Fruit fly (Drosophila melanogaster) whole organism, prepupa: ENCODE results near the gene CG43390.

ENCODE experiments used
- Blimp-1 ChIP-seq: fragments of 200-800 bp; sonication (Bioruptor generic); optimal IDR thresholded peaks from 3 replicates; lab custom pipeline; 2017; ENCODE audit warnings: missing biosample characterization, missing genetic modification characterization, mild to moderate bottlenecking, moderate library complexity, missing genetic modification reagents
- CG10631 ChIP-seq: fragments of 200-800 bp; sonication (Bioruptor generic); optimal IDR thresholded peaks from 2 replicates; lab custom pipeline; 2016; ENCODE audit warnings: missing biosample characterization, missing genetic modification characterization
- CG10669 ChIP-seq: fragments of 200-800 bp; sonication (Bioruptor generic); optimal IDR thresholded peaks from 3 replicates; lab custom pipeline; 2018; ENCODE audit warnings: missing biosample characterization, mild to moderate bottlenecking, missing genetic modification characterization, moderate library complexity
- CG11294 ChIP-seq: fragments of 200-800 bp; sonication (Bioruptor generic); IDR thresholded peaks from 2 replicates; pipeline ENCODE4 v1.3.6; 2022; ENCODE audit warnings: missing biosample characterization, missing genetic modification characterization
- CG15336 ChIP-seq: fragments of 200-800 bp; sonication (Bioruptor generic); IDR thresholded peaks from 2 replicates; pipeline ENCODE4 v1.3.6; 2022; ENCODE audit warnings: missing biosample characterization, missing genetic modification characterization
- CG1621 ChIP-seq: fragments of 200-800 bp; sonication (Bioruptor generic); optimal IDR thresholded peaks from 3 replicates; lab custom pipeline; 2018; ENCODE audit warnings: missing biosample characterization, mild to moderate bottlenecking, missing genetic modification characterization
- CG16779 ChIP-seq: fragments of 200-800 bp; sonication (Bioruptor generic); optimal IDR thresholded peaks from 3 replicates; lab custom pipeline; 2017; ENCODE audit warnings: missing biosample characterization, mild to moderate bottlenecking, missing genetic modification characterization
- CG6163 ChIP-seq: fragments of 200-800 bp; sonication (Bioruptor generic); IDR thresholded peaks from 3 replicates; pipeline ENCODE4 v1.3.6; 2022; ENCODE audit warnings: missing biosample characterization, missing genetic modification characterization
- CG6276 ChIP-seq: fragments of 200-800 bp; sonication (Bioruptor generic); optimal IDR thresholded peaks from 2 replicates; lab custom pipeline; 2017; ENCODE audit warnings: missing biosample characterization, mild to moderate bottlenecking, missing genetic modification characterization
- CG6792 ChIP-seq: fragments of 200-800 bp; sonication (Bioruptor generic); optimal IDR thresholded peaks from 3 replicates; lab custom pipeline; 2016; ENCODE audit warnings: missing biosample characterization, missing genetic modification characterization
- CG6854 ChIP-seq: fragments of 200-800 bp; sonication (Bioruptor generic); optimal IDR thresholded peaks from 2 replicates; lab custom pipeline; 2017; ENCODE audit warnings: missing biosample characterization, mild to moderate bottlenecking, missing genetic modification characterization
- CG7368 ChIP-seq: fragments of 200-800 bp; sonication (Bioruptor generic); optimal IDR thresholded peaks from 3 replicates; lab custom pipeline; 2016; ENCODE audit warnings: missing biosample characterization, missing genetic modification characterization
- CG8119 ChIP-seq: fragments of 200-800 bp; sonication (Bioruptor generic); IDR thresholded peaks from 3 replicates; pipeline ENCODE4 v1.3.6; 2022; ENCODE audit warnings: missing biosample characterization, missing genetic modification characterization
- Eip75B ChIP-seq: fragments of 200-800 bp; sonication (Bioruptor generic); optimal IDR thresholded peaks from 3 replicates; lab custom pipeline; 2016; ENCODE audit warnings: missing biosample characterization, missing genetic modification characterization
- Eip78C ChIP-seq: fragments of 200-800 bp; sonication (Bioruptor generic); peaks from one replicate; lab custom pipeline; 2016; ENCODE audit warnings: missing biosample characterization, missing genetic modification characterization
- Eip93F ChIP-seq: fragments of 200-800 bp; sonication (Bioruptor generic); optimal IDR thresholded peaks from 2 replicates; lab custom pipeline; 2016; ENCODE audit warnings: missing biosample characterization, mild to moderate bottlenecking, missing genetic modification characterization
- Gug ChIP-seq: fragments of 200-800 bp; sonication (Bioruptor generic); IDR thresholded peaks from 2 replicates; pipeline ENCODE4 v1.3.6; 2022; ENCODE audit warnings: missing biosample characterization, missing genetic modification characterization
- Hr38 ChIP-seq: sonication (Bioruptor generic); optimal IDR thresholded peaks from 2 replicates; lab custom pipeline; 2016; ENCODE audit warnings: missing biosample characterization, missing genetic modification characterization
- Hr4 ChIP-seq: fragments of 200-800 bp; sonication (Bioruptor generic); optimal IDR thresholded peaks from 3 replicates; lab custom pipeline; 2016; ENCODE audit warnings: missing biosample characterization, missing genetic modification characterization
- Lpt ChIP-seq: fragments of 200-800 bp; sonication (Bioruptor generic); optimal IDR thresholded peaks from 3 replicates; lab custom pipeline; 2016; ENCODE audit warnings: missing biosample characterization, missing genetic modification characterization
- Met ChIP-seq: fragments of 200-800 bp; sonication (Bioruptor generic); optimal IDR thresholded peaks from 3 replicates; lab custom pipeline; 2016; ENCODE audit warnings: missing biosample characterization, missing genetic modification characterization
- Smox ChIP-seq: fragments of 200-800 bp; sonication (Bioruptor generic); optimal IDR thresholded peaks from 3 replicates; lab custom pipeline; 2016; ENCODE audit warnings: missing biosample characterization, missing genetic modification characterization
- Sox102F ChIP-seq: fragments of 200-800 bp; sonication (Bioruptor generic); optimal IDR thresholded peaks from 2 replicates; lab custom pipeline; 2016; ENCODE audit warnings: missing biosample characterization, mild to moderate bottlenecking, missing genetic modification characterization
- Sox14 ChIP-seq: fragments of 200-800 bp; sonication (Bioruptor generic); optimal IDR thresholded peaks from 3 replicates; lab custom pipeline; 2016; ENCODE audit warnings: missing biosample characterization, missing genetic modification characterization
- achi ChIP-seq: fragments of 200-800 bp; sonication (Bioruptor generic); optimal IDR thresholded peaks from 3 replicates; lab custom pipeline; 2016; ENCODE audit warnings: missing biosample characterization, missing genetic modification characterization
- cyc ChIP-seq: fragments of 200-800 bp; sonication (Bioruptor generic); optimal IDR thresholded peaks from 3 replicates; lab custom pipeline; 2016; ENCODE audit warnings: missing biosample characterization, missing genetic modification characterization
- eg ChIP-seq: fragments of 200-800 bp; sonication (Bioruptor generic); IDR thresholded peaks from 3 replicates; pipeline ENCODE4 v1.3.6; 2022; ENCODE audit warnings: missing biosample characterization, missing genetic modification characterization
- fd59A ChIP-seq: fragments of 200-800 bp; sonication (Bioruptor generic); optimal IDR thresholded peaks from 2 replicates; lab custom pipeline; 2017; ENCODE audit warnings: missing biosample characterization, mild to moderate bottlenecking, missing genetic modification characterization, missing genetic modification reagents
- fkh ChIP-seq: fragments of 200-800 bp; sonication (Bioruptor generic); optimal IDR thresholded peaks from 3 replicates; lab custom pipeline; 2017; ENCODE audit warnings: missing biosample characterization, mild to moderate bottlenecking, missing genetic modification characterization, moderate library complexity
- salr ChIP-seq, 2 experiments: fragments of 200-800 bp; sonication (Bioruptor generic); optimal IDR thresholded peaks; 3 replicates each; lab custom pipeline; 2016 to 2018; ENCODE audit warnings: missing biosample characterization in 2 of 2, missing genetic modification characterization in 2 of 2, mild to moderate bottlenecking in 1 of 2
- ss ChIP-seq, 2 experiments: fragments of 200-800 bp; sonication (Bioruptor generic); optimal IDR thresholded peaks; 2 replicates in 1 of 2; 3 replicates in 1 of 2; lab custom pipeline; 2017 to 2018; ENCODE audit warnings: mild to moderate bottlenecking in 2 of 2, missing biosample characterization in 2 of 2, missing genetic modification characterization in 2 of 2, moderate library complexity in 1 of 2
- topi ChIP-seq: fragments of 200-800 bp; sonication (Bioruptor generic); optimal IDR thresholded peaks from 3 replicates; lab custom pipeline; 2016; ENCODE audit warnings: missing biosample characterization, missing genetic modification characterization

CG43390 gene

DNA sequence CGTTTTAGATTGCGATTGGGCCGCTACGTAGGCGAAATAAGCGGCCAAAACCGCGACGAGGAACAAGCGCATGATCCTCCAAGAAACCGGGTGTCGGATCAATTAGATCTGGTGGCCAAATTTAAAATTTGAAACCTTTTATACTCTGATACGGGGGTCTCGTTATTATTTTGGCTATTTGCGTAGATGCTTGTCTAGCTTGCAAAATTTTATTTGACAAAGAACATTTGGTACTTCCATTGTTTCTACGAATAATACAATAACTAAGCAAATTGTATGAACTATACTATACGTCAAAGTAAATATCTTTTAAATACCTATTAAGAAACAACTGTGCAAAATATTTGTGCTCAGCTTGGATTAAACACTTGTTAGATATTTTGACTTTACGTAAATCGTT lies 40.3 kb upstream of the CG43390 start, which contains the start of gene Muc68Ca:
Gene Muc68Ca, minus strand, starts transcription at position 101 of the 400 bp plus-strand sequence.
- no peak for TF ChIP-seq Smox (GFP tag; lab: Kevin White, UChicago)
- TF ChIP-seq CG6792 = no peak
- TF ChIP-seq fd59A = no peak
- TF ChIP-seq CG6276 (GFP tag; lab: Kevin White, UChicago) = no peak
- no peak for TF ChIP-seq CG16779 (tag; lab: Kevin White, UChicago)
- TF ChIP-seq CG10669 (GFP tag; lab: Kevin White, UChicago) = no peak
- no peak for TF ChIP-seq Blimp-1
- TF ChIP-seq CG8119 = no peak
- TF ChIP-seq Lpt (GFP tag; lab: Kevin White, UChicago) = no peak

DNA sequence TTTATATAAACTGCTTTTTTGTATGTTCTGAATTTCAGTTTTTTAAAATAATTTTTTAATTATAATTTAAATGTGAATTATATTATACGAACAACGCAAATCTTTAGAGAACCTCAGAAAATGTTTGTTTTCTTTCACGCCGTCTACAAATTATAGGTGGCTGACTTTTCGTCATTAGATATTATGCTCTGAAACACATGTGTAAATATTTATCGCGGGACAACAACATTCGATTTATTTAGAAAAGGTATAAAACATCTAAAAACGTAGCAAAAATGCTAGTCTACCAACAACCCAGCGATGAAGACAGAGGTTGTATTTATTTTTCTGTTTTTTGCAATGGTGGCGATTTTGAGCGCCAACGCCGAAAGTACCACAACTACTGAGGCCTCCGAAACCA lies 30.1 kb upstream of the CG43390 start, which contains the start of gene CG42832:
Gene CG42832, plus strand, starts transcription at position 301 of the 400 bp plus-strand sequence.
- no peak for TF ChIP-seq achi (GFP tag; lab: Kevin White, UChicago)
- peak; percentile 5 for TF ChIP-seq fkh (GFP tag; lab: Kevin White, UChicago)

DNA sequence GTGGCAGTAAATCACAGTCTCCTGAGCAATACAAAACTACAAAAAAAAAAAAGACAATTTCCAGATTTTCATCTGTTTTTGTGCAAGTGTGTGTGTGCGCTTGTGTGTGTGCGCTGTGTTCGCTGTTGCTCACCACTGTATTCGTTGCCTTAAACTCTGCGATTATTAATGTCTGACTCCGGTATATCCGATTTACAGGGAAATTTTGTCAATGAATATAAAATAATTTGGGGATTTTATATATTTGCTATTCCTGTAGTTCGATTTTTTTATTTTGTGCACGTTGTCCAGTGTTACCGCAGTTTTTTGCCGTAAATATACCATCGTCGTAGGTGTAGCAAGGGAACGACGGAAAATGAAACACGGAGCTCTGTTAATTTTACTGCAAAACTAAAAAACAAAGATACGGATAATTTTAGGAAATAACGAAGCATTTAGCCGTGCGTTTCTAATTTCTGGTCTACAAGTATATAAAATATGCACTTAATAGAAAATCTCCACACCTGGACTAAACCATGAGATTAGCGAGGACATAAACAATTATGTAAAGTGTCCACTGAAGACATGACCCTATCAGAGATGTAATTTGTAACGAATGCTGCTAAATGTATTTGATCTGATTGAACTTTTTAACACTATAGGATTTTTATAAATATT lies 29.5 kb upstream of the CG43390 start, which contains the start of gene Duba:
Gene Duba, minus strand, starts transcription at position 313 of the 657 bp plus-strand sequence.
- TF ChIP-seq cyc (GFP tag; lab: Kevin White, UChicago) (no peak), CG11294 (GFP tag; lab: Robert Waterston, UW) (no peak), Sox14 (GFP tag; lab: Kevin White, UChicago) (peak; percentile 9), CG1621 (tag; lab: Kevin White, UChicago) (peak; percentile 99), Eip78C (GFP tag; lab: Kevin White, UChicago) (peak; percentile 71), CG15336 (GFP tag; lab: Robert Waterston, UW) (0 out of 2 replicates have a peak, but pooled peaks have one; percentile 44), CG6854 (GFP tag; lab: Kevin White, UChicago) (no peak), ss (GFP tag; optimal IDR thresholded peaks at IDR 0.05; lab: Kevin White, UChicago) (peak in 1 of 2 experiments; percentile 38)

DNA sequence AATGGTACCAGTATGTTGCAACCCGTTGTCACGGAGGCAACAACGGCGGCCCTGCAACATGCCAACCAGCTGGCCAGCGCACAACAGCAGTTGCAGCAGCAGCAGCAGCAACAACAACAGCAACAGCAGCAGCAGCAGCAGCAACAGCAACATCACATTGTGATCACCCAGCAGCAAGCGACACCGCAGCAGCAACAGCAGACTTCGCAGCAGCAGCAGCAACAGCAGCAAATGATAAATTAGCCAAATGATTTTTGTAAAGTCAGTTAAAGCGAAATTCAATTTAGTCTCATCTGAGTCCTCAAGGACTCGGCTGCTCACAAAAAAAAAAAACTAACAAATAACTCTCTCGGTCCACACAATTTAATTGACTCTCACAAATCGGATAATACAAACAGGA lies 24.5 kb upstream of the CG43390 start:
- no peak for TF ChIP-seq Eip75B (GFP tag; lab: Kevin White, UChicago)
- TF ChIP-seq topi (GFP tag; lab: Kevin White, UChicago) = no peak
- no peak for TF ChIP-seq Gug (GFP tag; lab: Robert Waterston, UW)
- no peak for TF ChIP-seq CG7368 (GFP tag; lab: Kevin White, UChicago)

DNA sequence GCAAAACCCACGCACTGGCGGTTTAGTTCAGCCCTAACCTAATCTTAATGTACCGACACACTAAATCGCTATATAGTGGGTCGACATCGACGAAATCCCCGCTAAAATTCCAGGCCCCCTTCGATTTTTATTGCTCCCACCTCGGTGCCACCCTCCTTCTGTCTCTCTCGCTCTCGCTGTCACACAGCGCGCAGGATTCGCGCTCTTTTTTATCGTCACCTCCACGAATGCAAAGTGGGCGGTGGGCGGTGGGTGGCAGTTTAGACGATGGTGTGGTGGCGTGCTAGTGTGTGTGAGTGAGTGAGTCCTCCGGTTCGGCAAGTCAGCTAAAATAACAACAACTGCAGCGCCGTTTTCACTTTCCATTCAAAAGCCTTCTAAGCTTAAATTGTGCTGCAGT lies 22.3 kb upstream of the CG43390 start:
- TF ChIP-seq Eip93F (GFP tag; lab: Kevin White, UChicago) (no peak), Blimp-1 (no peak), CG7368 (GFP tag; lab: Kevin White, UChicago) (peak; percentile 72)

DNA sequence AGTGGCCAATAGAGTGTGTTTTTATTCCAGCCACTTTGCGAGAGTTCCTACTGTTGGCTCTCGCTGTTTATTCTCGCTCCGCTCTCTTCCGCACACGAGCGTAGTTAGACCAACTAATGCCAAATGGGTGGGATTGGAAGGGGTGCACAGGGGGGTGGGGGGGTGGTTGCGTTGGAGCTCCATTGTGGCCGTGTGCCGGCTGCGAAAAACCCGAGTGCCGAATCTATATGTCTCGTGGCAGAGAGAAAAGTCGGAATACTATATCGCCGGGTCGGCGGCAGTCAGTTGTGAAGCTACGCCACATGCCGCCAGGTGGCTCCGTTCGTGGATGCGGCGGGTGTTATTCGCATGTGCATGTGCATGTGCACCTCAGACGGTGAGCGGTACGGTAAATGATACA lies 21.4 kb upstream of the CG43390 start:
- TF ChIP-seq CG7368 (GFP tag; lab: Kevin White, UChicago) (peak; percentile 50), Hr4 (no peak), salr (GFP tag; optimal IDR thresholded peaks at IDR 0.05; lab: Kevin White, UChicago) (no peak), CG6163 (GFP tag; lab: Robert Waterston, UW) (0 out of 3 replicates have a peak, but pooled peaks have one; percentile 27), eg (GFP tag; lab: Robert Waterston, UW) (0 out of 3 replicates have a peak, but pooled peaks have one; percentile 28)

DNA sequence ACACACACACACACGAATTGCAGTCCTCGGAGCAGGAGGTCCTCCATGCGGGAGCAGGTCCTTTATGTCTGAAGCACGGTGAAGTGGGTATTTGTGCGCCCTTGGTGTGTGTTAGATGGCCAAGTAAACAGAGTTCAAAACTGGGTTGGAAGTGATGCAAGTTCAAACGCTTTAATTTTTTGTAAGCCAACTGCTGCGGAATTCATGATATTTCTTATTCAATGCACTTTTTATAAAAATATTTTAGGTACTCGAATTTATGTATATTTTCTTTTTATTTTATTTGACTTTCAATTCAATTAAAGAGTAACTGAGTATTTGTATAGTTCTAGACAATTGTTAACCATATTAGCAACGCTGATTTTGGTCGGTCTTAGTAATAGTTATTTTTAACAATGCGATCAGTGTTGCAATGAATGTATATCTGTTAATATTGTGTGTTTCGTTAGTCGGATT lies 20.2 kb upstream of the CG43390 start, which contains the start of the genes CG14137 and CG46394:
Gene CG14137, minus strand, starts transcription at position 101 of the 456 bp plus-strand sequence.
Gene CG46394, plus strand, starts transcription at position 406 of the 456 bp plus-strand sequence.
- TF ChIP-seq CG10631 (GFP tag; lab: Kevin White, UChicago) (no peak), CG10669 (GFP tag; lab: Kevin White, UChicago) (no peak), CG6276 (GFP tag; lab: Kevin White, UChicago) (no peak), Met (no peak), Lpt (GFP tag; lab: Kevin White, UChicago) (no peak), Hr38 (GFP tag; lab: Kevin White, UChicago) (no peak), topi (GFP tag; lab: Kevin White, UChicago) (no peak), Sox102F (GFP tag; lab: Kevin White, UChicago) (no peak)
- TF ChIP-seq, all 60 proteins: peak for 0
